Worm (Caenorhabditis elegans) whole organism, L1 larva: Measurements from ENCODE around the gene T21C12.8.

ENCODE experiments used
- C16A3.4 ChIP-seq: fragments of 150-350 bp; optimal IDR thresholded peaks from 2 replicates; lab custom pipeline; 2014; ENCODE audit warnings: missing biosample characterization, missing genetic modification characterization
- Y116A8C.19 ChIP-seq: sonication (generic microtip); optimal IDR thresholded peaks from 2 replicates; lab custom pipeline; 2016; ENCODE audit warnings: missing compliant biosample characterization, missing genetic modification characterization, borderline replicate concordance
- aha-1 ChIP-seq: fragments of 150-350 bp; optimal IDR thresholded peaks from 2 replicates; lab custom pipeline; 2014; ENCODE audit warnings: missing biosample characterization, missing genetic modification characterization
- aly-2 ChIP-seq: fragments of 150-350 bp; optimal IDR thresholded peaks from 2 replicates; lab custom pipeline; 2014; ENCODE audit warnings: missing biosample characterization, missing genetic modification characterization
- ama-1 ChIP-seq: fragments of 150-350 bp; optimal IDR thresholded peaks from 2 replicates; lab custom pipeline; 2014
- blmp-1 ChIP-seq: fragments of 150-350 bp; optimal IDR thresholded peaks from 2 replicates; lab custom pipeline; 2014; ENCODE audit warnings: missing biosample characterization, missing genetic modification characterization
- ceh-63 ChIP-seq: fragments of 200-800 bp; sonication (Bioruptor generic); optimal IDR thresholded peaks from 2 replicates; lab custom pipeline; 2018; ENCODE audit warnings: mild to moderate bottlenecking, missing genetic modification characterization, missing compliant biosample characterization
- ceh-8 ChIP-seq: fragments of 200-800 bp; sonication (Bioruptor generic); optimal IDR thresholded peaks from 2 replicates; lab custom pipeline; 2018; ENCODE audit warnings: mild to moderate bottlenecking, missing genetic modification characterization, moderate library complexity, missing compliant biosample characterization
- ceh-90 ChIP-seq: sonication (generic microtip); optimal IDR thresholded peaks from 2 replicates; lab custom pipeline; 2016; ENCODE audit warnings: missing genetic modification characterization, missing compliant biosample characterization
- dpl-1 ChIP-seq, 3 experiments: fragments of 150-350 bp in 2 of 3; sonication (generic microtip) in 1 of 3; optimal IDR thresholded peaks; 2 replicates each; lab custom pipeline; 2014 to 2017; ENCODE audit warnings: missing biosample characterization in 3 of 3, missing genetic modification characterization in 3 of 3, missing genetic modification reagents in 3 of 3
- dsc-1 ChIP-seq: sonication (generic microtip); optimal IDR thresholded peaks from 2 replicates; lab custom pipeline; 2016; ENCODE audit warnings: mild to moderate bottlenecking, missing genetic modification characterization, missing compliant biosample characterization
- efl-1 ChIP-seq, 4 experiments: fragments of 150-350 bp; optimal IDR thresholded peaks in 3 of 4; peaks in 1 of 4; 1 replicate in 1 of 4; 2 replicates in 3 of 4; lab custom pipeline; 2014; ENCODE audit warnings: missing biosample characterization in 2 of 4, missing genetic modification characterization in 2 of 4, missing genetic modification reagents in 2 of 4
- efl-3 ChIP-seq: fragments of 200-800 bp; sonication (Bioruptor generic); optimal IDR thresholded peaks from 2 replicates; lab custom pipeline; 2018; ENCODE audit warnings: mild to moderate bottlenecking, missing genetic modification characterization, missing compliant biosample characterization
- egl-27 ChIP-seq, 2 experiments: fragments of 150-350 bp in 1 of 2; sonication (generic microtip); optimal IDR thresholded peaks; 3 replicates each; lab custom pipeline; 2017 to 2018; ENCODE audit warnings: missing biosample characterization in 2 of 2, missing genetic modification characterization in 2 of 2, missing genetic modification reagents in 2 of 2
- elt-3 ChIP-seq, 6 experiments: fragments of 150-350 bp in 1 of 6; sonication (generic microtip); optimal IDR thresholded peaks; 2 replicates each; lab custom pipeline; 2017 to 2018; ENCODE audit warnings: missing biosample characterization in 6 of 6, missing genetic modification characterization in 6 of 6, inconsistent platforms in 1 of 6
- ets-5 ChIP-seq: fragments of 200-800 bp; sonication (Bioruptor generic); IDR thresholded peaks from 2 replicates; pipeline ENCODE4 v1.3.6; 2022; ENCODE audit warnings: missing genetic modification characterization, missing compliant biosample characterization
- fkh-10 ChIP-seq: sonication (generic microtip); optimal IDR thresholded peaks from 2 replicates; lab custom pipeline; 2017; ENCODE audit warnings: missing biosample characterization, missing genetic modification reagents, missing genetic modification characterization
- fkh-4 ChIP-seq: sonication (generic microtip); optimal IDR thresholded peaks from 2 replicates; lab custom pipeline; 2016; ENCODE audit warnings: missing compliant biosample characterization, missing genetic modification characterization, borderline replicate concordance
- fkh-8 ChIP-seq: sonication (generic microtip); optimal IDR thresholded peaks from 2 replicates; lab custom pipeline; 2016; ENCODE audit warnings: mild to moderate bottlenecking, missing genetic modification characterization, missing compliant biosample characterization
- fos-1 ChIP-seq: fragments of 150-350 bp; optimal IDR thresholded peaks from 2 replicates; lab custom pipeline; 2014; ENCODE audit warnings: missing biosample characterization, missing genetic modification characterization
- grh-1 ChIP-seq: fragments of 200-800 bp; sonication (Bioruptor generic); IDR thresholded peaks from 2 replicates; pipeline ENCODE4 v1.3.6; 2022; ENCODE audit warnings: missing genetic modification reagents, missing genetic modification characterization, missing compliant biosample characterization
- irx-1 ChIP-seq: sonication (generic microtip); optimal IDR thresholded peaks from 2 replicates; lab custom pipeline; 2016; ENCODE audit warnings: missing genetic modification characterization, missing compliant biosample characterization
- isw-1 ChIP-seq: fragments of 200-800 bp; sonication (Bioruptor generic); IDR thresholded peaks from 2 replicates; pipeline ENCODE4 v1.3.6; 2022; ENCODE audit warnings: missing genetic modification characterization, missing compliant biosample characterization
- jun-1 ChIP-seq: fragments of 150-350 bp; optimal IDR thresholded peaks from 2 replicates; lab custom pipeline; 2014; ENCODE audit warnings: missing biosample characterization, missing genetic modification reagents, missing genetic modification characterization
- lin-15B ChIP-seq: fragments of 150-350 bp; sonication (generic microtip); optimal IDR thresholded peaks from 3 replicates; lab custom pipeline; 2014; ENCODE audit warnings: missing biosample characterization, missing genetic modification characterization
- lin-35 ChIP-seq, 2 experiments: fragments of 150-350 bp; optimal IDR thresholded peaks; 2 replicates each; lab custom pipeline; 2014; ENCODE audit warnings: missing biosample characterization in 2 of 2, missing genetic modification characterization in 2 of 2, missing genetic modification reagents in 2 of 2
- lin-39 ChIP-seq: fragments of 150-350 bp; optimal IDR thresholded peaks from 2 replicates; lab custom pipeline; 2014; ENCODE audit warnings: missing biosample characterization, missing genetic modification reagents, missing genetic modification characterization
- mef-2 ChIP-seq: fragments of 150-350 bp; optimal IDR thresholded peaks from 2 replicates; lab custom pipeline; 2014; ENCODE audit warnings: missing biosample characterization, missing genetic modification characterization
- mep-1 ChIP-seq: fragments of 150-350 bp; optimal IDR thresholded peaks from 2 replicates; lab custom pipeline; 2014; ENCODE audit warnings: missing biosample characterization, missing genetic modification characterization
- nhr-11 ChIP-seq: fragments of 150-350 bp; optimal IDR thresholded peaks from 2 replicates; lab custom pipeline; 2014; ENCODE audit warnings: missing biosample characterization, missing genetic modification characterization
- nhr-19 ChIP-seq: fragments of 200-800 bp; sonication (Bioruptor generic); conservative IDR thresholded peaks from 2 replicates; pipeline ENCODE4 v1.3.6; 2022; ENCODE audit warnings: missing genetic modification characterization, missing compliant biosample characterization
- nhr-237 ChIP-seq: fragments of 150-350 bp; optimal IDR thresholded peaks from 2 replicates; lab custom pipeline; 2014; ENCODE audit warnings: missing biosample characterization, missing genetic modification characterization
- nhr-47 ChIP-seq: sonication (generic microtip); optimal IDR thresholded peaks from 2 replicates; lab custom pipeline; 2016; ENCODE audit warnings: mild to moderate bottlenecking, missing genetic modification characterization, moderate library complexity, missing compliant biosample characterization
- nhr-76 ChIP-seq: sonication (generic microtip); optimal IDR thresholded peaks from 2 replicates; lab custom pipeline; 2017; ENCODE audit warnings: missing biosample characterization, missing genetic modification characterization
- nhr-84 ChIP-seq: sonication (generic microtip); optimal IDR thresholded peaks from 2 replicates; lab custom pipeline; 2017; ENCODE audit warnings: missing biosample characterization, missing genetic modification characterization
- pag-3 ChIP-seq: sonication (generic microtip); optimal IDR thresholded peaks from 2 replicates; lab custom pipeline; 2017; ENCODE audit warnings: missing genetic modification characterization, mild to moderate bottlenecking, missing compliant biosample characterization, antibody characterized with exemption, borderline replicate concordance; ENCODE audit not compliant: insufficient read depth
- pax-3 ChIP-seq: fragments of 200-800 bp; sonication (Bioruptor generic); optimal IDR thresholded peaks from 2 replicates; lab custom pipeline; 2018; ENCODE audit warnings: mild to moderate bottlenecking, missing genetic modification characterization, moderate library complexity, missing compliant biosample characterization
- rnt-1 ChIP-seq: sonication (generic microtip); optimal IDR thresholded peaks from 2 replicates; lab custom pipeline; 2016; ENCODE audit warnings: mild to moderate bottlenecking, missing genetic modification characterization, moderate library complexity, missing compliant biosample characterization
- snpc-4 ChIP-seq: fragments of 150-350 bp; optimal IDR thresholded peaks from 2 replicates; lab custom pipeline; 2014; ENCODE audit warnings: missing biosample characterization, missing genetic modification characterization
- snu-23 ChIP-seq: sonication (generic microtip); optimal IDR thresholded peaks from 2 replicates; lab custom pipeline; 2016; ENCODE audit warnings: missing genetic modification characterization, missing compliant biosample characterization
- sptf-1 ChIP-seq: fragments of 150-350 bp; optimal IDR thresholded peaks from 2 replicates; lab custom pipeline; 2014; ENCODE audit warnings: missing biosample characterization, missing genetic modification characterization
- sup-37 ChIP-seq: fragments of 200-800 bp; sonication (Bioruptor generic); optimal IDR thresholded peaks from 2 replicates; lab custom pipeline; 2018; ENCODE audit warnings: mild to moderate bottlenecking, missing genetic modification characterization, missing compliant biosample characterization
- tbx-2 ChIP-seq: sonication (generic microtip); optimal IDR thresholded peaks from 2 replicates; lab custom pipeline; 2016; ENCODE audit warnings: missing genetic modification characterization, missing compliant biosample characterization
- unc-30 ChIP-seq: sonication (generic microtip); optimal IDR thresholded peaks from 2 replicates; lab custom pipeline; 2017; ENCODE audit warnings: missing biosample characterization, missing genetic modification characterization
- unc-62 ChIP-seq: fragments of 150-350 bp; optimal IDR thresholded peaks from 2 replicates; lab custom pipeline; 2014; ENCODE audit warnings: missing biosample characterization, missing genetic modification reagents, missing genetic modification characterization
- unc-86 ChIP-seq: sonication (generic microtip); optimal IDR thresholded peaks from 2 replicates; lab custom pipeline; 2016; ENCODE audit warnings: missing genetic modification characterization, missing compliant biosample characterization
- unc-98 ChIP-seq: fragments of 200-800 bp; sonication (Bioruptor generic); IDR thresholded peaks from 2 replicates; pipeline ENCODE4 v1.3.6; 2022; ENCODE audit warnings: missing genetic modification characterization, missing compliant biosample characterization
- vab-15 ChIP-seq: sonication (generic microtip); optimal IDR thresholded peaks from 2 replicates; lab custom pipeline; 2017; ENCODE audit warnings: missing genotype, mild to moderate bottlenecking, missing genetic modification characterization, missing compliant biosample characterization

Gene T21C12.8

ce11 chrIII:10600894-10601293, 48.1 kb upstream of the T21C12.8 start (continued):
- no peak for TF ChIP-seq mep-1 (tag; lab: Kevin White, UChicago)
- TF ChIP-seq nhr-84 (tag; lab: Kevin White, UChicago) = no peak
- TF ChIP-seq ama-1 (lab: Kevin White, UChicago) = no peak
- no peak for TF ChIP-seq lin-15B
- no peak for TF ChIP-seq fkh-4
- no peak for TF ChIP-seq aly-2 (tag; lab: Kevin White, UChicago)
- TF ChIP-seq aha-1 (tag; lab: Kevin White, UChicago) = no peak
- TF ChIP-seq Y116A8C.19 (tag; lab: Kevin White, UChicago) = no peak
- no peak for TF ChIP-seq sptf-1 (tag; lab: Kevin White, UChicago)
- no peak for TF ChIP-seq pag-3
- no peak for TF ChIP-seq egl-27 (tag; optimal IDR thresholded peaks at IDR 0.05; lab: Kevin White, UChicago)
- no peak for TF ChIP-seq sup-37 (GFP tag; lab: Kevin White, UChicago)
- TF ChIP-seq snpc-4 (tag; lab: Kevin White, UChicago) = no peak
- no peak for TF ChIP-seq ets-5
- TF ChIP-seq snu-23 (GFP tag; lab: Kevin White, UChicago) = no peak
- TF ChIP-seq nhr-19 (GFP tag; lab: Robert Waterston, UW) = no peak
- no peak for TF ChIP-seq lin-39 (tag; lab: Kevin White, UChicago)
- peak; percentile 74 for TF ChIP-seq pax-3
- TF ChIP-seq nhr-76 (tag; lab: Kevin White, UChicago) = no peak
- TF ChIP-seq fkh-10 = no peak
- TF ChIP-seq nhr-11 (tag; lab: Kevin White, UChicago) = no peak
- no peak for TF ChIP-seq nhr-237
- TF ChIP-seq ceh-8 (GFP tag; lab: Kevin White, UChicago) = no peak

- TF ChIP-seq sptf-1 (tag; lab: Kevin White, UChicago) (no peak), dpl-1 (GFP tag; optimal IDR thresholded peaks at IDR 0.05; lab: Kevin White, UChicago) (no peak)
Measured at ce11 chrIII:10600138-10600626, 47.4 kb upstream of the T21C12.8 start, which contains the start of gene epg-6. Gene epg-6, minus strand, starts transcription at chrIII:10600188.

ce11 chrIII:10599699-10600098, 46.9 kb upstream of the T21C12.8 start:
- TF ChIP-seq snu-23 (GFP tag; lab: Kevin White, UChicago) (peak; percentile 89), C16A3.4 (tag; lab: Kevin White, UChicago) (peak; percentile 75), vab-15 (tag; lab: Kevin White, UChicago) (peak; percentile 13), unc-86 (tag; lab: Kevin White, UChicago) (peak; percentile 57), unc-30 (no peak), lin-35 (GFP tag; optimal IDR thresholded peaks at IDR 0.05; lab: Kevin White, UChicago) (peak; percentile 79 to 84), lin-15B (peak; percentile 18), irx-1 (tag; lab: Kevin White, UChicago) (peak; percentile 46), snpc-4 (tag; lab: Kevin White, UChicago) (peak; percentile 32), rnt-1 (no peak), ama-1 (lab: Kevin White, UChicago) (no peak), dsc-1 (tag; lab: Kevin White, UChicago) (peak; percentile 41), egl-27 (tag; optimal IDR thresholded peaks at IDR 0.05; lab: Kevin White, UChicago) (no peak), isw-1 (0 out of 2 replicates have a peak, but pooled peaks have one; percentile 36), tbx-2 (tag; lab: Kevin White, UChicago) (peak; percentile 70), nhr-47 (tag; lab: Kevin White, UChicago) (peak; percentile 77), fkh-8 (tag; lab: Kevin White, UChicago) (peak; percentile 77), jun-1 (tag; lab: Kevin White, UChicago) (peak; percentile 46), dpl-1 (GFP tag; optimal IDR thresholded peaks at IDR 0.05; lab: Kevin White, UChicago) (peak; percentile 52 to 79 (median 74)), efl-3 (GFP tag; lab: Kevin White, UChicago) (no peak), nhr-11 (tag; lab: Kevin White, UChicago) (no peak), unc-62 (no peak), nhr-19 (GFP tag; lab: Robert Waterston, UW) (peak; percentile 74), elt-3 (tag; optimal IDR thresholded peaks at IDR 0.05; lab: Kevin White, UChicago) (peak in 1 of 6 experiments; percentile 37), grh-1 (GFP tag; lab: Robert Waterston, UW) (no peak), ceh-63 (GFP tag; lab: Kevin White, UChicago) (no peak), fos-1 (tag; lab: Kevin White, UChicago) (peak; percentile 49), efl-1 (optimal IDR thresholded peaks at IDR 0.05; lab: Kevin White, UChicago) (peak; percentile 71 to 73), efl-1 (GFP tag; optimal IDR thresholded peaks at IDR 0.05 in 1 of 2; lab: Kevin White, UChicago) (peak; percentile 74 to 97), blmp-1 (tag; lab: Kevin White, UChicago) (peak; percentile 59), mep-1 (tag; lab: Kevin White, UChicago) (peak; percentile 93), mef-2 (tag; lab: Kevin White, UChicago) (no peak), ceh-90 (no peak), unc-98 (GFP tag; lab: Robert Waterston, UW) (no peak), sup-37 (GFP tag; lab: Kevin White, UChicago) (no peak)
